Worm (Caenorhabditis elegans): Measurements from ENCODE around the gene Y113G7B.12.

- TF ChIP-seq pbrm-1 (GFP tag; IDR thresholded peaks at IDR 0.05): no peak
- no peak for TF ChIP-seq lir-1 (GFP tag; conservative IDR thresholded peaks at IDR 0.05)
- no peak for TF ChIP-seq nfya-1 (tag; optimal IDR thresholded peaks at IDR 0.05; ENCODE audit: borderline replicate concordance, insufficient read depth)
- TF ChIP-seq nhr-90 (tag; optimal IDR thresholded peaks at IDR 0.05): no peak
- no peak for TF ChIP-seq bed-2 (GFP tag; IDR thresholded peaks at IDR 0.05)
- no peak for TF ChIP-seq B0019.2 (GFP tag; conservative IDR thresholded peaks at IDR 0.05)
- TF ChIP-seq Y95B8A.8 (GFP tag; IDR thresholded peaks at IDR 0.05): no peak
- no peak for TF ChIP-seq rpc-1 (optimal IDR thresholded peaks at IDR 0.05)
- no peak for TF ChIP-seq rpc-1 (tag; optimal IDR thresholded peaks at IDR 0.05)
Observed at ce11 chrV:20182311-20182710, 30.2 kb downstream of the Y113G7B.12 start.
